Worm (Caenorhabditis elegans): ENCODE measurements around the gene F17E9.2.

DNA sequence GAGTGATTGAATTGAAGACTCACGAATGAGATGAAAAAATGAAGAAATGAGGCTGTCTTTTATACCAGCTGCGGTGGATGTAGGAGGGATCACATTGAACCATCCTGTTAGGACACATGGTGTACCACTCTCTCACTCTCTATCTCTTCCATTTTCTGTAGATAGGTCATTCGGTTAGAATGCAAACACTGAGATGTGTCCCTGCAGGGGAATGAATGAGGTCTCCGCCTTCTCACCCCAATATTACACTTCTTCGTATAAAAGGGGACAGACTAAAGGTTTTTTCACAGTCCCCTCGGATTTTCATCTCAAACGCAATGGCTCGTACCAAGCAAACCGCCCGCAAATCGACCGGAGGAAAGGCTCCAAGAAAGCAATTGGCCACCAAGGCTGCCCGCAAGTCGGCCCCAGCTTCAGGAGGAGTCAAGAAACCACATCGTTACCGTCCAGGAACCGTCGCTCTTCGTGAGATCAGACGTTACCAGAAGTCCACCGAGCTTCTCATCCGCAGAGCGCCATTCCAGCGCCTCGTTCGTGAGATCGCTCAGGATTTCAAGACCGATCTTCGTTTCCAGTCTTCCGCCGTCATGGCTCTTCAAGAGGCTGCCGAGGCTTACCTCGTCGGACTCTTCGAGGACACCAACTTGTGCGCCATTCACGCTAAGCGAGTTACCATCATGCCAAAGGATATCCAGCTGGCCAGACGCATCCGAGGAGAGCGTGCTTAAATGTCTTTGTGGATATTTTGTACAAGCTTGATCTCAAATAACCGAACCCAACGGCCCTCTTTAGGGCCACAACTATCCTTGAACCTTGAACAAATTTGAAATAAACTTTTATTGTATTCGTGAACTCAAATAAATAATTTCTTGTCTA is 21.5 kb upstream of the F17E9.2 start, which contains the start of gene his-32:
- no peak for TF ChIP-seq klf-2 (GFP tag; conservative IDR thresholded peaks at IDR 0.05)
- peak; percentile 86 for TF ChIP-seq flt-1 (GFP tag; IDR thresholded peaks at IDR 0.05)
- TF ChIP-seq ztf-29 (GFP tag; IDR thresholded peaks at IDR 0.05): peak; percentile 14; the same call in 1 of the 2 replicates
- TF ChIP-seq ref-1 (GFP tag; conservative IDR thresholded peaks at IDR 0.05): no peak; the same call in 1 of the 2 replicates
- peak; percentile 87 for TF ChIP-seq cog-1 (tag; optimal IDR thresholded peaks at IDR 0.05)
- TF ChIP-seq med-1 (GFP tag; optimal IDR thresholded peaks at IDR 0.05; ENCODE audit: insufficient read depth): no peak
- no peak for TF ChIP-seq T22C8.4 (GFP tag; IDR thresholded peaks at IDR 0.05)
